Fruit fly (Drosophila melanogaster) whole organism: ENCODE results near the gene RtcB.

Experiments
- CG8478 ChIP-seq: fragments of >200 bp; optimal IDR thresholded peaks from 2 replicates; lab custom pipeline; 2018; ENCODE audit warnings: inconsistent platforms
- Dll ChIP-seq: fragments of >200 bp; optimal IDR thresholded peaks from 2 replicates; lab custom pipeline; 2017
- EcR ChIP-seq, 2 experiments: fragments of >200 bp; optimal IDR thresholded peaks; 2 replicates each; lab custom pipeline; 2017; ENCODE audit warnings: missing biosample characterization in 2 of 2, missing genetic modification characterization in 2 of 2, missing genetic modification reagents in 2 of 2
- pan ChIP-seq: fragments of >200 bp; optimal IDR thresholded peaks from 2 replicates; lab custom pipeline; 2017
- psq ChIP-seq: fragments of >200 bp; optimal IDR thresholded peaks from 2 replicates; lab custom pipeline; 2017
- usp ChIP-seq: fragments of >200 bp; optimal IDR thresholded peaks from 2 replicates; lab custom pipeline; 2017; ENCODE audit warnings: missing biosample characterization, missing genetic modification characterization, mixed read lengths

- TF ChIP-seq Dll (lab: Kevin White, UChicago) (no peak), EcR (GFP tag; optimal IDR thresholded peaks at IDR 0.05; lab: Kevin White, UChicago) (no peak), CG8478 (no peak), pan (no peak), usp (GFP tag; lab: Kevin White, UChicago) (no peak), psq (lab: Kevin White, UChicago) (no peak)
These were observed 31.9 kb upstream of the RtcB start, which contains the start of gene CG17544 for dm6 chr2L:19398317-19399234.
